Worm (Caenorhabditis elegans) whole organism, late embryonic: ENCODE data around the gene C05C12.6.

Experiments used
- ceh-48 ChIP-seq: sonication (generic microtip); optimal IDR thresholded peaks from 2 replicates; lab custom pipeline; 2016; ENCODE audit warnings: missing genetic modification characterization, inconsistent platforms, missing compliant biosample characterization
- dmd-4 ChIP-seq: sonication (generic microtip); optimal IDR thresholded peaks from 2 replicates; lab custom pipeline; 2016; ENCODE audit warnings: borderline replicate concordance, missing genetic modification characterization, missing compliant biosample characterization
- gmeb-2 ChIP-seq: sonication (generic microtip); optimal IDR thresholded peaks from 2 replicates; lab custom pipeline; 2016; ENCODE audit warnings: missing genetic modification characterization, inconsistent platforms, missing compliant biosample characterization
- hlh-30 ChIP-seq: sonication (generic microtip); optimal IDR thresholded peaks from 2 replicates; lab custom pipeline; 2017; ENCODE audit warnings: antibody characterized with exemption, missing genetic modification characterization, missing compliant biosample characterization; ENCODE audit not compliant: insufficient read depth
- pha-2 ChIP-seq: sonication (generic microtip); optimal IDR thresholded peaks from 2 replicates; lab custom pipeline; 2017; ENCODE audit warnings: mild to moderate bottlenecking, missing genetic modification characterization, missing compliant biosample characterization
- pha-4 ChIP-seq: fragments of 150-350 bp; optimal IDR thresholded peaks from 2 replicates; lab custom pipeline; 2018; ENCODE audit warnings: missing biosample characterization, missing genetic modification reagents, missing genetic modification characterization
- tbx-2 ChIP-seq: sonication (generic microtip); optimal IDR thresholded peaks from 2 replicates; lab custom pipeline; 2016; ENCODE audit warnings: missing genetic modification characterization, missing compliant biosample characterization
- tbx-7 ChIP-seq: sonication (generic microtip); optimal IDR thresholded peaks from 2 replicates; lab custom pipeline; 2016; ENCODE audit warnings: missing genotype, missing genetic modification characterization, missing compliant biosample characterization

DNA sequence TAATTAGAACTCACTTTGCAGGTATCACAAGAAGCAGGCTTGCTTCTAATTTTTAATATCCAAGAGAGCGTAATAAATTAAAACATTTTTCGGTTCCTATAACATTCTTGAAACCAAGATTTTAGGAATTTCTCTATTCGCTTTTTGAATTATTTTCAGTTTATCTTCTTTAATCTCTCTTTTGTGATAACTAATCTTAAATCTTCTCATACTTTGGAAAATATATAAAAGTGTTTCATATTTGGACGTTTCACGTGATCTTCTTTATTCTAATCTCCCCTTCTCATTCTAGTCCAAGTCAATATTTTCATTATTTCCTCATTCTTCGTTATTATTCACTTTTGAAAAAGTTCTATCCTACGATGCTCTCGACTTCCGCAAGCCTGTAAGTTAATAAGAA lies 20.3 kb upstream of the C05C12.6 start, which contains the start of gene F54D1.1:
- TF ChIP-seq ceh-48, result no peak
- no peak for TF ChIP-seq dmd-4 (tag; lab: Kevin White, UChicago)
- TF ChIP-seq hlh-30 (tag; lab: Kevin White, UChicago), result no peak
- no peak for TF ChIP-seq tbx-2 (tag; lab: Kevin White, UChicago)
- no peak for TF ChIP-seq tbx-7 (tag; lab: Kevin White, UChicago)
- TF ChIP-seq gmeb-2 (tag; lab: Kevin White, UChicago), result no peak
- TF ChIP-seq pha-4 (tag; lab: Kevin White, UChicago), result no peak
- TF ChIP-seq pha-2 (tag; lab: Kevin White, UChicago), result no peak
